Fruit fly (Drosophila melanogaster) whole organism, pupa: ENCODE results near the gene yrt.
A peak's percentile ranks its signal among the peaks of the same experiment; 100 is the strongest.

Experiments
- CG13204 ChIP-seq: fragments of 200-800 bp; sonication (Bioruptor generic); optimal IDR thresholded peaks from 2 replicates; lab custom pipeline; 2018; ENCODE audit warnings: missing biosample characterization, mild to moderate bottlenecking, missing genetic modification characterization, moderate library complexity
- CG14655 ChIP-seq: fragments of 200-800 bp; sonication (Bioruptor generic); optimal IDR thresholded peaks from 3 replicates; lab custom pipeline; 2017; ENCODE audit warnings: mild to moderate bottlenecking, missing biosample characterization, missing genetic modification reagents, missing genetic modification characterization
- CG15710 ChIP-seq: fragments of 200-800 bp; sonication (Bioruptor generic); optimal IDR thresholded peaks from 2 replicates; lab custom pipeline; 2018; ENCODE audit warnings: missing biosample characterization, mild to moderate bottlenecking, missing genetic modification characterization, moderate library complexity
- CG17806 ChIP-seq: fragments of 200-800 bp; sonication (Bioruptor generic); optimal IDR thresholded peaks from 2 replicates; lab custom pipeline; 2018; ENCODE audit warnings: missing biosample characterization, mild to moderate bottlenecking, missing genetic modification characterization, moderate library complexity
- CG34367 ChIP-seq: fragments of 200-800 bp; sonication (Bioruptor generic); optimal IDR thresholded peaks from 2 replicates; lab custom pipeline; 2018; ENCODE audit warnings: missing biosample characterization, mild to moderate bottlenecking, missing genetic modification characterization
- CG4496 ChIP-seq: fragments of 200-800 bp; sonication (Bioruptor generic); IDR thresholded peaks from 3 replicates; pipeline ENCODE4 v1.3.6; 2022; ENCODE audit warnings: missing biosample characterization, missing genetic modification characterization
- CG8159 ChIP-seq: fragments of 200-800 bp; sonication (Bioruptor generic); optimal IDR thresholded peaks from 3 replicates; lab custom pipeline; 2018; ENCODE audit warnings: missing biosample characterization, mild to moderate bottlenecking, missing genetic modification characterization, moderate library complexity
- CG8301 ChIP-seq: fragments of 200-800 bp; sonication (Bioruptor generic); optimal IDR thresholded peaks from 2 replicates; lab custom pipeline; 2018; ENCODE audit warnings: missing biosample characterization, mild to moderate bottlenecking, missing genetic modification characterization
- D1 ChIP-seq: fragments of 200-800 bp; sonication (Bioruptor generic); optimal IDR thresholded peaks from 2 replicates; lab custom pipeline; 2018; ENCODE audit warnings: missing biosample characterization, mild to moderate bottlenecking, missing genetic modification characterization, moderate library complexity
- EcR ChIP-seq: fragments of 200-800 bp; sonication (Bioruptor generic); optimal IDR thresholded peaks from 3 replicates; lab custom pipeline; 2019; ENCODE audit warnings: missing biosample characterization, missing genetic modification characterization, mild to moderate bottlenecking, moderate library complexity, missing genetic modification reagents
- Ets98B ChIP-seq: fragments of 200-800 bp; sonication (Bioruptor generic); IDR thresholded peaks from 2 replicates; pipeline ENCODE4 v1.3.6; 2022; ENCODE audit warnings: missing biosample characterization, missing genetic modification characterization
- Pif1A ChIP-seq: fragments of 200-800 bp; sonication (Bioruptor generic); optimal IDR thresholded peaks from 3 replicates; lab custom pipeline; 2016; ENCODE audit warnings: missing biosample characterization, missing genetic modification characterization
- Pif1B ChIP-seq: fragments of 200-800 bp; sonication (Bioruptor generic); optimal IDR thresholded peaks from 3 replicates; lab custom pipeline; 2016; ENCODE audit warnings: missing biosample characterization, missing genetic modification characterization
- Snoo ChIP-seq: fragments of 200-800 bp; sonication (Bioruptor generic); optimal IDR thresholded peaks from 3 replicates; lab custom pipeline; 2017; ENCODE audit warnings: missing biosample characterization, mild to moderate bottlenecking, missing genetic modification characterization, inconsistent platforms
- fd96Ca ChIP-seq: fragments of 200-800 bp; sonication (Bioruptor generic); IDR thresholded peaks from 3 replicates; pipeline ENCODE4 v1.3.6; 2022; ENCODE audit warnings: missing biosample characterization, missing genetic modification characterization
- gl ChIP-seq: fragments of 200-800 bp; sonication (Bioruptor generic); optimal IDR thresholded peaks from 2 replicates; lab custom pipeline; 2018; ENCODE audit warnings: missing biosample characterization, mild to moderate bottlenecking, missing genetic modification characterization

yrt gene

DNA sequence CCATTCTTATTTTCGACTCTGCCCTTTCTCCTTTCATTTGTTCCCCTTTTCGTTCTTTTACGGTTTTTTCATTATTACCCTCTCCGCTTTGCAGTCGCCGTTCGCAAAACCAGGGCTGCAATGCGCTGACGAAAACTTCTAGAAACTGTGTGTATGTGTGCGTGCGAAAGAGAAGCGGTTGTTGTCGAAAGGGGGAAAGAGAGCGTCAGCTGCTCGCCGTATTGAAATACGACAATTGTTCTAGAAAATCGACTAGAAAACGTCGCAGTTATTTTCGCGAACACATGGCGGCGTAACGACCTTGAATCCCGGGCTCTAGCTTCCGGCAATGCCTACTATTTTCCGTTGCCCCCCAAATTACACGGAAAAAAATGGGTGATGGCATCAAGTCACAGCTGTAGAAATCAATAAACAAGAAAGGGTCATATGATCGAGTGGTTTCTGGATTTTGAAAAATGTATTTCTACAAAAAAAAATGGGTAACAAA is 52.1 kb downstream of the yrt start:
- no peak for TF ChIP-seq CG13204 (GFP tag; lab: Kevin White, UChicago)
- no peak for TF ChIP-seq CG8159 (tag; lab: Kevin White, UChicago)
- TF ChIP-seq Pif1B (GFP tag; lab: Kevin White, UChicago) = no peak
- no peak for TF ChIP-seq CG14655 (GFP tag; lab: Kevin White, UChicago)
- TF ChIP-seq Snoo (tag; lab: Kevin White, UChicago) = no peak
- TF ChIP-seq CG4496 = 0 out of 3 replicates have a peak, but pooled peaks have one; percentile 27
- TF ChIP-seq CG15710 (tag; lab: Kevin White, UChicago) = peak; percentile 8
- TF ChIP-seq EcR (GFP tag; lab: Kevin White, UChicago) = peak; percentile 6
- peak; percentile 1 for TF ChIP-seq gl (tag; lab: Kevin White, UChicago)

DNA sequence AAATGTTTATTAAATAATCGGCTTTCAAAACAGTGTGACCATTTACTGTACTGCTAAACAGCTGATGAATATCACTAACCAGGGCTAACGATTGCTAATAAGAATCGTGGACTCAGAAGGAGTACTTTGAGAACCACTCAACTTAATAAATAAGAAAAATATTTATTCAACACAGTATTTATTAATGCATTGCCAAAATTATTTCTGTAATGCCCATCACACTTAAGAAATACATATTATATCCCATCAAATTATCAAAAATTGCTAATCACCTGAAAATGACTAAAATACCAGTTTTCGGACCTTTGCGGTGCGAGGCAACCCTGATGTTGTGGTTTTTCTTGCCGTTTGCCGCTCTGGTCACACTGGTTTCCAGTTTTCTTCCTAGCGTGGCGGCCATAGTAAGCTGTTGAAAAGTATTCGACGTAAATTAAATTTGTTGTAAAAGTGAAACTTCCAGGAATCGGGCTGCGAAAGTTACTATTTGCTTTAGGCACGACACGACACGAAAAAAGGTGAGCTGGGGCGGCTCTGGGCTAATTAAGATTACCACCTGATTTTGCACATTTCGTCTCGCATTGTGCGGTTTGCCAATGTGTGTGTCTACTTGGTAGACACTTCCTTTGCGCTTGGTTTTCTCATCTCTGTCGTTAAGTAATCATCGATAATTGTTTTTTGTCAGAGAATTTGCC is 52.9 kb downstream of the yrt start, which contains the start of the genes mRpS21 and Droj2:
Gene mRpS21, minus strand, starts transcription at position 66 of the 692 bp plus-strand sequence.
Gene Droj2, plus strand, starts transcription at position 363 of the 692 bp plus-strand sequence.
- TF ChIP-seq CG8301 (no peak), CG14655 (GFP tag; lab: Kevin White, UChicago) (no peak), CG8159 (tag; lab: Kevin White, UChicago) (peak; percentile 19), CG15710 (tag; lab: Kevin White, UChicago) (peak; percentile 51), Ets98B (peak; percentile 22; the same call in 1 of the 2 replicates), CG17806 (peak; percentile 13), CG34367 (tag; lab: Kevin White, UChicago) (peak; percentile 32), D1 (no peak), EcR (GFP tag; lab: Kevin White, UChicago) (no peak)

DNA sequence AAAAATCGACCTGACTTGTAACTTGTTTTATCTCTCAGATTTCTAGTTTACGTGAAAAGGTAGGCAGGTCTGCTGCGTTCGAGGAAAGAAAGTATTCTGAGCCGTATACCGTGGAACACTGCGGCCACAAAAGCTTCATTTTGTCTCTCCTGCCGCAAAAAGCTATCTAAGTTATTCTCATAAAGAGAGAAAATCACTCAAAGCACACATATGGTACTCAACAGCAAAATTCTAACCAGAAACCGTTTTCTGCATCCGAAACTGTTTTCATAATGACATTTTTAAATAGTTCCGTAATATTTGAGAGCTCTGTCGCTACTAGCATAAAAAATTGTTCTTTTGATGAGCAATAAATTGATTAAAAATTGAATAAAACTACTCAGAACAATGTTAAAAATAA is 55.1 kb downstream of the yrt start, which contains the start of the genes CG9813 and CG8870:
Gene CG9813, minus strand, starts transcription at position 101 of the 400 bp plus-strand sequence.
Gene CG8870, plus strand, starts transcription at position 168 of the 400 bp plus-strand sequence.
- TF ChIP-seq Pif1A (GFP tag; lab: Kevin White, UChicago) = no peak
- TF ChIP-seq fd96Ca = no peak
